Worm (Caenorhabditis elegans): ENCODE results near the gene M163.11.

The M163.11 gene

DNA sequence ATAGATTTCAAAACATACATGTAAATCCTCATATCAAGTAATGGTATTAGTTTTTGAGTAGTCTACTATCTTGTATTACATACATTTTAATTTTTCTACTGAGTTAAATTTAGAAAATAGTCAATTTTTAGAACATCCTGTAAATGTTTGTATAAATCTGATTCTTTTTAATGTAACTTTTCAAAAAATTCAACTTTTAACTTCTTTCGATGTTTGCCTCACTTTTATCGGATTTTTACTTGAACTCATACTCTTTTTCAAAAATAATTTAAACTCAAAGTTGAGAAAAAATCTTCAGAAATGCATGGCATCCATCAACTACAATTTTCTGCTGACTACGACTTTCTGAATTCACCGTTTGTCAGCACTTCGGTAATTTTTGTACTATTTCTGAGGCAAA lies 14.7 kb upstream of the M163.11 start, which contains the start of gene M163.7:
M163.7 (plus strand) TSS at position 301 of the 400 bp plus-strand sequence.
- no peak for TF ChIP-seq aly-2 (tag; optimal IDR thresholded peaks at IDR 0.05)
- TF ChIP-seq mab-9 (GFP tag; IDR thresholded peaks at IDR 0.05) = no peak
- no peak for TF ChIP-seq blmp-1 (tag; optimal IDR thresholded peaks at IDR 0.05)
- no peak for TF ChIP-seq zip-4 (GFP tag; optimal IDR thresholded peaks at IDR 0.05)

- TF ChIP-seq ceh-63 (GFP tag; optimal IDR thresholded peaks at IDR 0.05) (no peak), efl-1 (optimal IDR thresholded peaks at IDR 0.05) (no peak), efl-1 (GFP tag; optimal IDR thresholded peaks at IDR 0.05 in 1 of 2) (peak in 1 of 2 experiments; percentile 68)
Observed at ce11 chrX:14465593-14465992, 13.6 kb upstream of the M163.11 start, which contains the start of gene M163.22. Gene M163.22, plus strand, starts transcription at chrX:14465893.

- TF ChIP-seq pqm-1 (tag; optimal IDR thresholded peaks at IDR 0.05) = no peak
- no peak for TF ChIP-seq ets-5 (GFP tag; IDR thresholded peaks at IDR 0.05)
- no peak for TF ChIP-seq snpc-4 (tag; optimal IDR thresholded peaks at IDR 0.05)
- TF ChIP-seq isw-1 (GFP tag; IDR thresholded peaks at IDR 0.05) = no peak
- TF ChIP-seq ceh-8 (GFP tag; optimal IDR thresholded peaks at IDR 0.05) = no peak
- no peak for TF ChIP-seq nhr-28 (tag; optimal IDR thresholded peaks at IDR 0.05)
- TF ChIP-seq nhr-47 (tag; optimal IDR thresholded peaks at IDR 0.05) = no peak
- no peak for TF ChIP-seq lin-13 (GFP tag; optimal IDR thresholded peaks at IDR 0.05)
- TF ChIP-seq ceh-88 (GFP tag; IDR thresholded peaks at IDR 0.05) = no peak
- no peak for TF ChIP-seq aly-2 (tag; optimal IDR thresholded peaks at IDR 0.05)
- no peak for TF ChIP-seq C04F5.9 (tag; optimal IDR thresholded peaks at IDR 0.05)
- no peak for TF ChIP-seq sup-37 (GFP tag; optimal IDR thresholded peaks at IDR 0.05)
Observed at ce11 chrX:14466532-14466931, 12.6 kb upstream of the M163.11 start, which contains the start of gene M163.21. Gene M163.21, plus strand, starts transcription at chrX:14466832.

DNA sequence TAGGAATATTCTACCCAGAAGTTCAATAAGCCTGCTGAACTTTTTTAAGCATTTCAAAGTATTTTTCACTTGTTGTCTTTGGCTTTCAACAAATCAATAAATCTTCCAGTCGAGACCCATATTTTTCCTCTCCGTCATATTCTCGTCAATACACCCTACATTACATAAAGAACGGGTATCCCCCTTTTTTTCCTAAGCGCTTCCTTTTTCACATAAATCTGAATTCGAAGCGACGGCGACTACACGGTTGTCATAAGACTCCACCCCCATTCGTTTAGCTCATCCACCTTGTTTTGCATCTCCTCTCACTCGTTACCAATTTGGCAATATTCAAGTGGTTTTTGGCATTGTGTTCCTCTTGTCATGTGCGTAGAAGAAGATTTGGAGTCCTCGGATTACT lies 9.9 kb upstream of the M163.11 start, which contains the start of gene M163.9:
M163.9 (plus strand) TSS at position 301 of the 400 bp plus-strand sequence.
- no peak for TF ChIP-seq pag-3 (tag; optimal IDR thresholded peaks at IDR 0.05; ENCODE audit: borderline replicate concordance, insufficient read depth)
- TF ChIP-seq aly-2 (tag; optimal IDR thresholded peaks at IDR 0.05) = no peak
- TF ChIP-seq unc-62 (GFP tag; optimal IDR thresholded peaks at IDR 0.05) = no peak
- no peak for TF ChIP-seq snpc-4 (tag; optimal IDR thresholded peaks at IDR 0.05)
- TF ChIP-seq efl-1 (optimal IDR thresholded peaks at IDR 0.05) = no peak
- no peak for TF ChIP-seq efl-1 (GFP tag; optimal IDR thresholded peaks at IDR 0.05 in 1 of 2)
- TF ChIP-seq mep-1 (tag; optimal IDR thresholded peaks at IDR 0.05) = no peak
- TF ChIP-seq C04F5.9 (tag; optimal IDR thresholded peaks at IDR 0.05) = no peak
- no peak for TF ChIP-seq lin-35 (GFP tag; optimal IDR thresholded peaks at IDR 0.05)
- no peak for TF ChIP-seq nhr-28 (tag; optimal IDR thresholded peaks at IDR 0.05)
- TF ChIP-seq ceh-90 (tag; optimal IDR thresholded peaks at IDR 0.05) = no peak
- TF ChIP-seq mab-9 (GFP tag; IDR thresholded peaks at IDR 0.05) = no peak
- no peak for TF ChIP-seq dpl-1 (GFP tag; optimal IDR thresholded peaks at IDR 0.05)
- TF ChIP-seq grh-1 (GFP tag; IDR thresholded peaks at IDR 0.05) = no peak
- TF ChIP-seq lsy-2 (tag; optimal IDR thresholded peaks at IDR 0.05) = no peak
- TF ChIP-seq dsc-1 (tag; optimal IDR thresholded peaks at IDR 0.05) = no peak
- TF ChIP-seq pax-3 (tag; optimal IDR thresholded peaks at IDR 0.05) = no peak
- TF ChIP-seq C34B4.2 (tag; optimal IDR thresholded peaks at IDR 0.05) = no peak
- no peak for TF ChIP-seq swsn-7 (tag; optimal IDR thresholded peaks at IDR 0.05)

ce11 chrX:14470687-14471086 lies 8.5 kb upstream of the M163.11 start, which contains the start of gene M163.10:
Gene M163.10, plus strand, starts transcription at chrX:14470987.
- TF ChIP-seq nhr-85 (tag) (no peak), nhr-47 (tag; optimal IDR thresholded peaks at IDR 0.05) (no peak)

- TF ChIP-seq hlh-17 (GFP tag; optimal IDR thresholded peaks at IDR 0.05; ENCODE audit: borderline replicate concordance) (no peak), nhr-237 (tag; optimal IDR thresholded peaks at IDR 0.05) (no peak), fkh-10 (GFP tag; optimal IDR thresholded peaks at IDR 0.05) (no peak), egl-13 (tag; optimal IDR thresholded peaks at IDR 0.05) (no peak)
Observed at ce11 chrX:14473740-14474139, 5.4 kb upstream of the M163.11 start, which contains the start of gene M163.5. Gene M163.5, plus strand, starts transcription at chrX:14474040.
